Fruit fly (Drosophila melanogaster) whole organism, embryonic: ENCODE results near the gene CG12811.

Experiments
- Atf6 ChIP-seq: fragments of 200-800 bp; sonication (Bioruptor generic); IDR thresholded peaks from 2 replicates; pipeline ENCODE4 v1.3.6; 2022; ENCODE audit warnings: missing biosample characterization, missing genetic modification characterization
- Bgb ChIP-seq: fragments of 200-800 bp; sonication (Bioruptor generic); IDR thresholded peaks from 2 replicates; pipeline ENCODE4 v1.3.6; 2022; ENCODE audit warnings: missing biosample characterization, missing genetic modification characterization; ENCODE audit not compliant: partially characterized antibody
- Blimp-1 ChIP-seq: fragments of 200-800 bp; sonication (Bioruptor generic); optimal IDR thresholded peaks from 3 replicates; lab custom pipeline; 2018; ENCODE audit warnings: missing biosample characterization, missing genetic modification characterization, mild to moderate bottlenecking, moderate library complexity, missing genetic modification reagents
- CG10462 ChIP-seq: fragments of 200-800 bp; sonication (Bioruptor generic); optimal IDR thresholded peaks from 2 replicates; lab custom pipeline; 2016; ENCODE audit warnings: missing biosample characterization, missing genetic modification characterization
- CG1529 ChIP-seq: fragments of 200-800 bp; sonication (Bioruptor generic); optimal IDR thresholded peaks from 3 replicates; lab custom pipeline; 2018; ENCODE audit warnings: missing biosample characterization, missing genetic modification characterization
- CG1602 ChIP-seq: fragments of 200-800 bp; sonication (Bioruptor generic); optimal IDR thresholded peaks from 3 replicates; lab custom pipeline; 2016; ENCODE audit warnings: missing biosample characterization, missing genetic modification characterization
- CG1647 ChIP-seq: fragments of 200-800 bp; sonication (Bioruptor generic); optimal IDR thresholded peaks from 3 replicates; lab custom pipeline; 2016; ENCODE audit warnings: missing biosample characterization, missing genetic modification characterization
- CG16779 ChIP-seq: fragments of 200-800 bp; sonication (Bioruptor generic); IDR thresholded peaks from 2 replicates; pipeline ENCODE4 v1.3.6; 2022; ENCODE audit warnings: missing biosample characterization, missing genetic modification characterization
- CG17912 ChIP-seq: fragments of 200-800 bp; sonication (Bioruptor generic); optimal IDR thresholded peaks from 2 replicates; lab custom pipeline; 2018; ENCODE audit warnings: missing biosample characterization, mild to moderate bottlenecking, missing genetic modification characterization
- CG30403 ChIP-seq: fragments of 200-800 bp; sonication (Bioruptor generic); optimal IDR thresholded peaks from 3 replicates; lab custom pipeline; 2016; ENCODE audit warnings: missing biosample characterization, missing genetic modification characterization
- CG32532 ChIP-seq: fragments of 200-800 bp; sonication (Bioruptor generic); IDR thresholded peaks from 2 replicates; pipeline ENCODE4 v1.3.6; 2022; ENCODE audit warnings: missing biosample characterization, missing genetic modification characterization
- CG34224 ChIP-seq: fragments of 200-800 bp; sonication (Bioruptor generic); IDR thresholded peaks from 3 replicates; pipeline ENCODE4 v1.3.6; 2022; ENCODE audit warnings: missing biosample characterization, missing genetic modification characterization; ENCODE audit not compliant: partially characterized antibody
- CG7745 ChIP-seq: fragments of 200-800 bp; sonication (Bioruptor generic); optimal IDR thresholded peaks from 2 replicates; lab custom pipeline; 2018; ENCODE audit warnings: missing biosample characterization, mild to moderate bottlenecking, missing genetic modification characterization, moderate library complexity
- CG7839 ChIP-seq: fragments of 200-800 bp; sonication (Bioruptor generic); optimal IDR thresholded peaks from 3 replicates; lab custom pipeline; 2018; ENCODE audit warnings: missing biosample characterization, mild to moderate bottlenecking, missing genetic modification characterization, moderate library complexity
- CG8290 ChIP-seq, 3 experiments: fragments of 200-800 bp; sonication (Bioruptor generic); optimal IDR thresholded peaks; 2 replicates each; lab custom pipeline; 2016 to 2019; ENCODE audit warnings: missing biosample characterization in 3 of 3, missing genetic modification characterization in 3 of 3, mild to moderate bottlenecking in 2 of 3, moderate library complexity in 1 of 3
- CG9215 ChIP-seq: fragments of 200-800 bp; sonication (Bioruptor generic); IDR thresholded peaks from 2 replicates; pipeline ENCODE4 v1.3.6; 2022; ENCODE audit warnings: missing biosample characterization, missing genetic modification characterization
- CG9817 ChIP-seq: fragments of 200-800 bp; sonication (Bioruptor generic); optimal IDR thresholded peaks from 2 replicates; lab custom pipeline; 2018; ENCODE audit warnings: missing biosample characterization, mild to moderate bottlenecking, missing genetic modification characterization, moderate library complexity
- Dek ChIP-seq: fragments of 200-800 bp; sonication (Bioruptor generic); optimal IDR thresholded peaks from 3 replicates; lab custom pipeline; 2019; ENCODE audit warnings: missing biosample characterization, mild to moderate bottlenecking, missing genetic modification characterization, moderate library complexity
- Dll ChIP-seq: fragments of 200-800 bp; sonication (Bioruptor generic); IDR thresholded peaks from 4 replicates; pipeline ENCODE4 v1.3.6; 2022; ENCODE audit warnings: missing biosample characterization, missing genetic modification characterization; ENCODE audit not compliant: partially characterized antibody
- Doc2 ChIP-seq: fragments of 200-800 bp; sonication (Bioruptor generic); IDR thresholded peaks from 2 replicates; pipeline ENCODE4 v1.3.6; 2022; ENCODE audit warnings: missing biosample characterization, missing genetic modification characterization
- Fer1 ChIP-seq: fragments of 200-800 bp; sonication (Bioruptor generic); optimal IDR thresholded peaks from 2 replicates; lab custom pipeline; 2017; ENCODE audit warnings: missing biosample characterization, mild to moderate bottlenecking, missing genetic modification characterization
- H15 ChIP-seq: fragments of 200-800 bp; sonication (Bioruptor generic); IDR thresholded peaks from 3 replicates; pipeline ENCODE4 v1.3.6; 2022; ENCODE audit warnings: missing biosample characterization, missing genetic modification characterization
- H2.0 ChIP-seq: fragments of 200-800 bp; sonication (Bioruptor generic); IDR thresholded peaks from 2 replicates; pipeline ENCODE4 v1.3.6; 2022; ENCODE audit warnings: missing biosample characterization, missing genetic modification characterization
- Hand ChIP-seq: fragments of 200-800 bp; sonication (Bioruptor generic); optimal IDR thresholded peaks from 2 replicates; lab custom pipeline; 2017; ENCODE audit warnings: mild to moderate bottlenecking, missing biosample characterization, missing genetic modification reagents, missing genetic modification characterization
- Hr78 ChIP-seq, 2 experiments: fragments of 200-800 bp in 1 of 2; fragments of >200 bp in 1 of 2; sonication (Bioruptor generic) in 1 of 2; optimal IDR thresholded peaks; 2 replicates each; lab custom pipeline; 2017 to 2019; ENCODE audit warnings: missing biosample characterization in 2 of 2, missing genetic modification characterization in 2 of 2, mild to moderate bottlenecking in 1 of 2, moderate library complexity in 1 of 2
- Lim3 ChIP-seq: fragments of 200-800 bp; sonication (Bioruptor generic); IDR thresholded peaks from 2 replicates; pipeline ENCODE4 v1.3.6; 2022; ENCODE audit warnings: missing biosample characterization, missing genetic modification characterization
- Lpt ChIP-seq: fragments of >200 bp; optimal IDR thresholded peaks from 2 replicates; lab custom pipeline; 2018; ENCODE audit warnings: missing biosample characterization, missing genetic modification characterization
- Mes4 ChIP-seq: fragments of 200-800 bp; sonication (Bioruptor generic); optimal IDR thresholded peaks from 2 replicates; lab custom pipeline; 2016; ENCODE audit warnings: missing biosample characterization, missing genetic modification characterization
- NK7.1 ChIP-seq: fragments of 200-800 bp; sonication (Bioruptor generic); optimal IDR thresholded peaks from 3 replicates; lab custom pipeline; 2016; ENCODE audit warnings: missing biosample characterization, missing genetic modification characterization
- Scr ChIP-seq: fragments of 200-800 bp; sonication (Bioruptor generic); IDR thresholded peaks from 2 replicates; pipeline ENCODE4 v1.3.6; 2022; ENCODE audit warnings: missing biosample characterization, missing genetic modification characterization; ENCODE audit not compliant: partially characterized antibody
- Spps ChIP-seq: fragments of 200-800 bp; sonication (Bioruptor generic); optimal IDR thresholded peaks from 2 replicates; lab custom pipeline; 2018; ENCODE audit warnings: missing biosample characterization, mild to moderate bottlenecking, missing genetic modification characterization
- abd-A ChIP-seq: fragments of 200-800 bp; sonication (Bioruptor generic); optimal IDR thresholded peaks from 3 replicates; lab custom pipeline; 2019; ENCODE audit warnings: missing biosample characterization, mild to moderate bottlenecking, missing genetic modification characterization, moderate library complexity
- ase ChIP-seq: fragments of 200-800 bp; sonication (Bioruptor generic); IDR thresholded peaks from 3 replicates; pipeline ENCODE4 v1.3.6; 2022; ENCODE audit warnings: missing biosample characterization, missing genetic modification characterization
- cato ChIP-seq: fragments of 200-800 bp; sonication (Bioruptor generic); optimal IDR thresholded peaks from 2 replicates; lab custom pipeline; 2016; ENCODE audit warnings: missing biosample characterization, missing genetic modification characterization, borderline replicate concordance
- cwo ChIP-seq: fragments of 200-800 bp; sonication (Bioruptor generic); optimal IDR thresholded peaks from 3 replicates; lab custom pipeline; 2017; ENCODE audit warnings: missing biosample characterization, missing genetic modification characterization, mild to moderate bottlenecking, moderate library complexity, missing genetic modification reagents
- danr ChIP-seq: fragments of 200-800 bp; sonication (Bioruptor generic); IDR thresholded peaks from 2 replicates; pipeline ENCODE4 v1.3.6; 2022; ENCODE audit warnings: missing biosample characterization, missing genetic modification characterization
- dm ChIP-seq: fragments of 200-800 bp; sonication (Bioruptor generic); optimal IDR thresholded peaks from 3 replicates; lab custom pipeline; 2016; ENCODE audit warnings: missing biosample characterization, missing genetic modification characterization
- dmrt11E ChIP-seq: fragments of 200-800 bp; sonication (Bioruptor generic); optimal IDR thresholded peaks from 3 replicates; lab custom pipeline; 2018; ENCODE audit warnings: missing biosample characterization, mild to moderate bottlenecking, missing genetic modification characterization, moderate library complexity
- grau ChIP-seq: fragments of 200-800 bp; optimal IDR thresholded peaks from 3 replicates; lab custom pipeline; 2019; ENCODE audit warnings: missing biosample characterization, mild to moderate bottlenecking, missing genetic modification characterization, moderate library complexity
- h ChIP-seq: fragments of >200 bp; optimal IDR thresholded peaks from 2 replicates; lab custom pipeline; 2017
- hth ChIP-seq: fragments of >200 bp; optimal IDR thresholded peaks from 2 replicates; lab custom pipeline; 2017; ENCODE audit warnings: inconsistent platforms
- jigr1 ChIP-seq: fragments of 200-800 bp; sonication (Bioruptor generic); IDR thresholded peaks from 3 replicates; pipeline ENCODE4 v1.3.6; 2022; ENCODE audit warnings: missing biosample characterization, missing genetic modification characterization
- lilli ChIP-seq: fragments of 200-800 bp; sonication (Bioruptor generic); optimal IDR thresholded peaks from 3 replicates; lab custom pipeline; 2016; ENCODE audit warnings: missing biosample characterization, missing genetic modification characterization
- mam ChIP-seq: fragments of 200-800 bp; sonication (Bioruptor generic); optimal IDR thresholded peaks from 3 replicates; lab custom pipeline; 2016; ENCODE audit warnings: missing biosample characterization, missing genetic modification characterization
- p53 ChIP-seq: fragments of 200-800 bp; sonication (Bioruptor generic); optimal IDR thresholded peaks from 2 replicates; lab custom pipeline; 2016; ENCODE audit warnings: missing biosample characterization, missing genetic modification characterization
- run ChIP-seq: fragments of 200-800 bp; sonication (Bioruptor generic); optimal IDR thresholded peaks from 3 replicates; lab custom pipeline; 2018; ENCODE audit warnings: missing biosample characterization, mild to moderate bottlenecking, missing genetic modification characterization
- sens ChIP-seq: fragments of 200-800 bp; sonication (Bioruptor generic); peaks from one replicate; lab custom pipeline; 2016; ENCODE audit warnings: missing biosample characterization, missing genetic modification characterization
- slp2 ChIP-seq: fragments of 200-800 bp; sonication (Bioruptor generic); optimal IDR thresholded peaks from 2 replicates; lab custom pipeline; 2016; ENCODE audit warnings: missing biosample characterization, missing genetic modification characterization
- sr ChIP-seq: fragments of 200-800 bp; sonication (Bioruptor generic); IDR thresholded peaks from 3 replicates; pipeline ENCODE4 v1.3.6; 2022; ENCODE audit warnings: missing biosample characterization, missing genetic modification characterization
- tio ChIP-seq: fragments of 200-800 bp; sonication (Bioruptor generic); optimal IDR thresholded peaks from 2 replicates; lab custom pipeline; 2017; ENCODE audit warnings: missing biosample characterization, missing genetic modification characterization, inconsistent platforms

CG12811 gene

DNA sequence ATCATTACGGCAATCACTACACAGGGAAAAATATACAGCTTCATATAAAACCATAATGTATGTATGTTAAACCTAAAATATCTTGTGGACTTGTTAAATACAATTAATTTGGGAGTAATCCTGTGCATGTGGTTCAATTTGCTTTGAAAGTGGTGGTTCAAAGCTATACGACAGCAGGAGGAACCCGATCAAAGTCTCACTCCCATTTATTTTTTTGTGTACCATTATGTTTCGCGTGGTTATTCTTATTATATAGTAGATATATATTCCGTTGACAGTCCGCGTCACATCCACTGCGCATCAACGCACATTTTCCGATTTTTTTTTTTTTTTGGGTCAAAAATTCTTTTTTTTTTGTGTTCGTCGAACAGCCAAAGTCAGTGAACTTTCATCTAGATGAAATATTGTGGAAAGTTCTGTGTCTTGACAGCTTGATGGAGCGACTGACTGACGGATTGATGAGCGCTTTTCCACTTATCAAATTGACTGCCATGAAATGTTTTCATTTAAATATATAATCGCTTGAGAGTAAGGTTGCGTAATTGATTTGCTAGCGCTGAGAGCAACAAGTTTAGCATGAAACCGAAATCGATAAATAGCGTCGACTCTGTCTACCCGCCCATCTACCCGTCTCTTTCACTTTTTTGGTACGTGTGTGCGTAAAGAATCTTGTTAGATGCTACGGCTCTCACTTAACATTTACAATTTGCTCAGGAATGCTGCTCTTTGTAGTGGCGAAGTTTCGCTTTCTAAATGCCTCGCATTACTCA lies 15.5 kb downstream of the CG12811 start (continued):
- TF ChIP-seq Scr (GFP tag; lab: Robert Waterston, UW) (no peak), NK7.1 (no peak), grau (tag; lab: Kevin White, UChicago) (peak; percentile 19), Atf6 (GFP tag; lab: Robert Waterston, UW) (no peak), abd-A (no peak), danr (no peak), H15 (GFP tag; lab: Robert Waterston, UW) (no peak), Blimp-1 (GFP tag; lab: Kevin White, UChicago) (no peak), ase (GFP tag; lab: Robert Waterston, UW) (no peak), Bgb (GFP tag; lab: Robert Waterston, UW) (no peak), Mes4 (GFP tag; lab: Kevin White, UChicago) (no peak), Lim3 (GFP tag; lab: Robert Waterston, UW) (no peak), CG9817 (tag; lab: Kevin White, UChicago) (no peak), cato (no peak), CG9215 (no peak), CG16779 (GFP tag; lab: Robert Waterston, UW) (no peak), CG34224 (GFP tag; lab: Robert Waterston, UW) (no peak), dm (GFP tag; lab: Kevin White, UChicago) (no peak), Hand (GFP tag; lab: Kevin White, UChicago) (no peak), CG1529 (GFP tag; lab: Kevin White, UChicago) (no peak), CG10462 (no peak), run (tag; lab: Kevin White, UChicago) (no peak), sr (GFP tag; lab: Robert Waterston, UW) (no peak), CG7745 (tag; lab: Kevin White, UChicago) (no peak), CG32532 (GFP tag; lab: Robert Waterston, UW) (no peak), hth (lab: Kevin White, UChicago) (no peak), tio (no peak), H2.0 (GFP tag; lab: Robert Waterston, UW) (no peak), Spps (tag; lab: Kevin White, UChicago) (no peak), Doc2 (no peak), slp2 (GFP tag; lab: Kevin White, UChicago) (no peak), Lpt (no peak), sens (GFP tag; lab: Kevin White, UChicago) (peak; percentile 86), Dll (GFP tag; lab: Robert Waterston, UW) (no peak), Dek (tag; lab: Kevin White, UChicago) (no peak), mam (GFP tag; lab: Kevin White, UChicago) (no peak), h (lab: Kevin White, UChicago) (no peak), Fer1 (GFP tag; lab: Kevin White, UChicago) (no peak), jigr1 (GFP tag; lab: Robert Waterston, UW) (no peak), CG7839 (tag; lab: Kevin White, UChicago) (peak; percentile 24), cwo (GFP tag; lab: Kevin White, UChicago) (no peak), CG30403 (GFP tag; lab: Kevin White, UChicago) (peak; percentile 12), CG1602 (no peak), CG8290 (GFP tag; optimal IDR thresholded peaks at IDR 0.05; lab: Kevin White, UChicago) (no peak), CG8290 (tag; optimal IDR thresholded peaks at IDR 0.05; lab: Kevin White, UChicago) (peak in 1 of 2 experiments; percentile 11), CG1647 (no peak), Hr78 (GFP tag; optimal IDR thresholded peaks at IDR 0.05; lab: Kevin White, UChicago) (no peak), p53 (GFP tag; lab: Kevin White, UChicago) (no peak), lilli (GFP tag; lab: Kevin White, UChicago) (no peak), dmrt11E (tag; lab: Kevin White, UChicago) (no peak), CG17912 (GFP tag; lab: Kevin White, UChicago) (no peak)
